Worm (Caenorhabditis elegans): ENCODE results near the gene nhr-20.

The nhr-20 gene

ce11 chrIII:4186751-4187309 lies 46.2 kb downstream of the nhr-20 start, which contains the start of gene lars-1:
TSS of gene lars-1 (minus strand) at chrIII:4186801.
- TF ChIP-seq nfya-1 (tag; optimal IDR thresholded peaks at IDR 0.05; ENCODE audit: insufficient read depth) (peak; percentile 22), lin-15B (tag; optimal IDR thresholded peaks at IDR 0.05) (peak; percentile 49), hmg-11 (tag; optimal IDR thresholded peaks at IDR 0.05) (peak; percentile 17), ceh-28 (tag; optimal IDR thresholded peaks at IDR 0.05) (peak; percentile 49), lsy-12 (tag; optimal IDR thresholded peaks at IDR 0.05) (no peak)

- TF ChIP-seq snpc-4 (tag; optimal IDR thresholded peaks at IDR 0.05) (no peak), mdl-1 (tag; optimal IDR thresholded peaks at IDR 0.05) (no peak), ztf-4 (tag; optimal IDR thresholded peaks at IDR 0.05) (no peak), jun-1 (tag; optimal IDR thresholded peaks at IDR 0.05) (no peak), egl-27 (tag; optimal IDR thresholded peaks at IDR 0.05) (no peak), fkh-2 (tag; optimal IDR thresholded peaks at IDR 0.05) (no peak), tbx-2 (tag; optimal IDR thresholded peaks at IDR 0.05) (no peak), ZK546.5 (tag; optimal IDR thresholded peaks at IDR 0.05) (no peak), daf-12 (tag; optimal IDR thresholded peaks at IDR 0.05) (no peak), pha-4 (tag; optimal IDR thresholded peaks at IDR 0.05) (no peak), elt-3 (tag; optimal IDR thresholded peaks at IDR 0.05) (no peak), ztf-11 (tag; optimal IDR thresholded peaks at IDR 0.05) (no peak), eor-1 (tag; optimal IDR thresholded peaks at IDR 0.05) (no peak), aly-2 (tag; optimal IDR thresholded peaks at IDR 0.05) (no peak), unc-62 (GFP tag; optimal IDR thresholded peaks at IDR 0.05) (no peak), nhr-11 (tag; optimal IDR thresholded peaks at IDR 0.05) (no peak), nhr-23 (tag; optimal IDR thresholded peaks at IDR 0.05) (no peak), ceh-16 (tag; optimal IDR thresholded peaks at IDR 0.05) (no peak)
Measured at ce11 chrIII:4181338-4181737, 51.7 kb downstream of the nhr-20 start, which contains the start of gene C16C10.1. TSS of gene C16C10.1 (minus strand) at chrIII:4181438.

Measured in whole organism, L3 larva.